Worm (Caenorhabditis elegans): ENCODE data around the gene F13A7.12.
A peak's percentile ranks its signal among the peaks of the same experiment; 100 is the strongest.
"Not testable (repeated sequence)": the region's sequence is repeated elsewhere in the genome, so short reads cannot be mapped to it uniquely, and the experiment has no call there.

The F13A7.12 gene

ce11 chrV:16382949-16383348 is 12.9 kb upstream of the F13A7.12 start:
- TF ChIP-seq efl-1 (optimal IDR thresholded peaks at IDR 0.05) (no peak), efl-1 (GFP tag; optimal IDR thresholded peaks at IDR 0.05 in 1 of 2) (peak in 1 of 2 experiments; percentile 58), ama-1 (optimal IDR thresholded peaks at IDR 0.05) (no peak), jun-1 (tag; optimal IDR thresholded peaks at IDR 0.05) (no peak), ztf-11 (tag; optimal IDR thresholded peaks at IDR 0.05) (no peak)

- not testable (repeated sequence) for TF ChIP-seq alr-1 (tag; optimal IDR thresholded peaks at IDR 0.05; ENCODE audit: borderline replicate concordance); Y116A8C.19 (tag; optimal IDR thresholded peaks at IDR 0.05; ENCODE audit: borderline replicate concordance); lin-35 (GFP tag; optimal IDR thresholded peaks at IDR 0.05)
Observed at ce11 chrV:16383729-16384128, 12.1 kb upstream of the F13A7.12 start, which contains the start of gene F13A7.7. Gene F13A7.7 (minus strand): TSS chrV:16383829.

ce11 chrV:16388268-16388667 is 7.6 kb upstream of the F13A7.12 start, which contains the start of gene sri-65:
Gene sri-65 (minus strand): TSS chrV:16388368.
- TF ChIP-seq ceh-90 (tag; optimal IDR thresholded peaks at IDR 0.05) (no peak), nhr-20 (tag; optimal IDR thresholded peaks at IDR 0.05) (no peak), hlh-4 (tag; optimal IDR thresholded peaks at IDR 0.05) (peak; percentile 88)

- TF ChIP-seq nhr-90 (tag; optimal IDR thresholded peaks at IDR 0.05; ENCODE audit: poor library complexity) (no peak), lsy-2 (tag; optimal IDR thresholded peaks at IDR 0.05) (no peak), zip-4 (GFP tag; optimal IDR thresholded peaks at IDR 0.05) (no peak), dsc-1 (tag; optimal IDR thresholded peaks at IDR 0.05) (no peak), fkh-4 (tag; optimal IDR thresholded peaks at IDR 0.05; ENCODE audit: borderline replicate concordance) (no peak), ces-1 (GFP tag; optimal IDR thresholded peaks at IDR 0.05) (no peak), swsn-7 (tag; optimal IDR thresholded peaks at IDR 0.05) (no peak), elt-2 (tag; optimal IDR thresholded peaks at IDR 0.05) (peak; percentile 4), nhr-20 (tag; optimal IDR thresholded peaks at IDR 0.05) (peak; percentile 75), fkh-8 (tag; optimal IDR thresholded peaks at IDR 0.05) (no peak), lin-35 (GFP tag; optimal IDR thresholded peaks at IDR 0.05) (peak in 1 of 2 experiments; percentile 28)
Observed at ce11 chrV:16390655-16391054, 5.2 kb upstream of the F13A7.12 start, which contains the start of gene gst-44. Gene gst-44 (plus strand): TSS chrV:16390891.

- TF ChIP-seq elt-3 (tag; optimal IDR thresholded peaks at IDR 0.05) = no peak
- TF ChIP-seq rnt-1 (tag; optimal IDR thresholded peaks at IDR 0.05) = no peak
- TF ChIP-seq lin-15B (tag; optimal IDR thresholded peaks at IDR 0.05) = no peak
- TF ChIP-seq grh-1 (GFP tag; IDR thresholded peaks at IDR 0.05) = no peak
- TF ChIP-seq alr-1 (tag; optimal IDR thresholded peaks at IDR 0.05; ENCODE audit: borderline replicate concordance) = no peak
- no peak for TF ChIP-seq ceh-82 (tag; optimal IDR thresholded peaks at IDR 0.05)
- no peak for TF ChIP-seq lir-3 (tag; optimal IDR thresholded peaks at IDR 0.05; ENCODE audit: poor library complexity)
- no peak for TF ChIP-seq nhr-20 (tag; optimal IDR thresholded peaks at IDR 0.05)
- no peak for TF ChIP-seq nhr-19 (GFP tag; conservative IDR thresholded peaks at IDR 0.05)
- no peak for TF ChIP-seq mab-9 (GFP tag; IDR thresholded peaks at IDR 0.05)
- TF ChIP-seq egl-13 (tag; optimal IDR thresholded peaks at IDR 0.05) = no peak
- no peak for TF ChIP-seq unc-98 (GFP tag; IDR thresholded peaks at IDR 0.05)
Observed at ce11 chrV:16393728-16394127, 2.1 kb upstream of the F13A7.12 start, which contains the start of gene srd-63. Gene srd-63 (minus strand): TSS chrV:16393828.

ce11 chrV:16395131-16395530 is 708 bp upstream of the F13A7.12 start, which contains the start of gene F13A7.11:
Gene F13A7.11 (minus strand): TSS chrV:16395304.
- TF ChIP-seq ceh-8 (GFP tag; optimal IDR thresholded peaks at IDR 0.05) (no peak), ceh-63 (GFP tag; optimal IDR thresholded peaks at IDR 0.05) (no peak), nhr-19 (GFP tag; conservative IDR thresholded peaks at IDR 0.05) (no peak; the same call in 1 of the 2 replicates), ztf-11 (tag; optimal IDR thresholded peaks at IDR 0.05) (no peak), lin-14 (GFP tag; optimal IDR thresholded peaks at IDR 0.05) (no peak), C16A3.4 (tag; optimal IDR thresholded peaks at IDR 0.05) (no peak), lin-39 (tag; optimal IDR thresholded peaks at IDR 0.05) (no peak), fkh-4 (tag; optimal IDR thresholded peaks at IDR 0.05; ENCODE audit: borderline replicate concordance) (no peak), ceh-82 (tag; optimal IDR thresholded peaks at IDR 0.05) (peak in 1 of 3 experiments; percentile 16), lin-15B (tag; optimal IDR thresholded peaks at IDR 0.05) (no peak), unc-30 (tag; optimal IDR thresholded peaks at IDR 0.05) (no peak), ets-5 (GFP tag; IDR thresholded peaks at IDR 0.05) (no peak), elt-3 (tag; optimal IDR thresholded peaks at IDR 0.05) (peak in 1 of 6 experiments; percentile 28), mab-9 (GFP tag; IDR thresholded peaks at IDR 0.05) (no peak), isw-1 (GFP tag; IDR thresholded peaks at IDR 0.05) (no peak), fkh-8 (tag; optimal IDR thresholded peaks at IDR 0.05) (no peak), efl-1 (optimal IDR thresholded peaks at IDR 0.05) (peak; percentile 7 to 25), efl-1 (GFP tag; optimal IDR thresholded peaks at IDR 0.05 in 1 of 2) (peak; percentile 10 to 82), pax-3 (tag; optimal IDR thresholded peaks at IDR 0.05) (no peak), hlh-4 (tag; optimal IDR thresholded peaks at IDR 0.05) (no peak), swsn-7 (tag; optimal IDR thresholded peaks at IDR 0.05) (no peak), mef-2 (tag; optimal IDR thresholded peaks at IDR 0.05) (no peak)

Measured in whole organism, L1 larva.